Worm (Caenorhabditis elegans) whole organism, late embryonic: ENCODE data around the gene K12H4.2.

Source experiments
- C08G9.2 ChIP-seq: sonication (generic microtip); optimal IDR thresholded peaks from 2 replicates; lab custom pipeline; 2016; ENCODE audit warnings: mild to moderate bottlenecking, missing genetic modification characterization, moderate library complexity, missing compliant biosample characterization
- C38D4.7 ChIP-seq: fragments of 200-800 bp; sonication (Bioruptor generic); optimal IDR thresholded peaks from 2 replicates; lab custom pipeline; 2018; ENCODE audit warnings: mild to moderate bottlenecking, missing genetic modification characterization, moderate library complexity, missing compliant biosample characterization
- F13H6.1 ChIP-seq: sonication (generic microtip); optimal IDR thresholded peaks from 2 replicates; lab custom pipeline; 2016; ENCODE audit warnings: missing genetic modification characterization, missing compliant biosample characterization
- K02D7.2 ChIP-seq: sonication (generic microtip); optimal IDR thresholded peaks from 2 replicates; lab custom pipeline; 2017; ENCODE audit warnings: mild to moderate bottlenecking, missing genetic modification characterization, missing compliant biosample characterization
- Y22D7AL.16 ChIP-seq: sonication (generic microtip); optimal IDR thresholded peaks from 2 replicates; lab custom pipeline; 2016; ENCODE audit warnings: missing genetic modification characterization, missing compliant biosample characterization
- ahr-1 ChIP-seq: sonication (generic microtip); optimal IDR thresholded peaks from 2 replicates; lab custom pipeline; 2016; ENCODE audit warnings: missing genetic modification characterization, missing compliant biosample characterization
- ama-1 ChIP-seq: fragments of 150-350 bp; optimal IDR thresholded peaks from 2 replicates; lab custom pipeline; 2014
- ceh-14 ChIP-seq: sonication (generic microtip); optimal IDR thresholded peaks from 2 replicates; lab custom pipeline; 2016; ENCODE audit warnings: missing genotype, missing genetic modification characterization, missing compliant biosample characterization
- ceh-18 ChIP-seq: sonication (generic microtip); optimal IDR thresholded peaks from 2 replicates; lab custom pipeline; 2016; ENCODE audit warnings: missing genetic modification characterization, missing compliant biosample characterization
- ceh-2 ChIP-seq: sonication (generic microtip); optimal IDR thresholded peaks from 2 replicates; lab custom pipeline; 2016; ENCODE audit warnings: missing genotype, missing genetic modification characterization, missing compliant biosample characterization
- ceh-31 ChIP-seq: sonication (generic microtip); optimal IDR thresholded peaks from 2 replicates; lab custom pipeline; 2016; ENCODE audit warnings: missing genetic modification characterization, missing compliant biosample characterization
- ceh-45 ChIP-seq: fragments of 200-800 bp; sonication (Bioruptor generic); IDR thresholded peaks from 2 replicates; pipeline ENCODE4 v1.3.6; 2022; ENCODE audit warnings: missing genetic modification reagents, missing genetic modification characterization, missing compliant biosample characterization
- ceh-48 ChIP-seq: sonication (generic microtip); optimal IDR thresholded peaks from 2 replicates; lab custom pipeline; 2016; ENCODE audit warnings: missing genetic modification characterization, inconsistent platforms, missing compliant biosample characterization
- che-1 ChIP-seq: sonication (generic microtip); optimal IDR thresholded peaks from 2 replicates; lab custom pipeline; 2016; ENCODE audit warnings: mild to moderate bottlenecking, missing genetic modification characterization, missing compliant biosample characterization
- elt-2 ChIP-seq: sonication (generic microtip); optimal IDR thresholded peaks from 2 replicates; lab custom pipeline; 2016; ENCODE audit warnings: missing genetic modification reagents, missing genetic modification characterization, missing compliant biosample characterization
- ets-4 ChIP-seq: sonication (generic microtip); optimal IDR thresholded peaks from 2 replicates; lab custom pipeline; 2016; ENCODE audit warnings: missing genetic modification characterization, missing compliant biosample characterization
- eyg-1 ChIP-seq: sonication (generic microtip); optimal IDR thresholded peaks from 2 replicates; lab custom pipeline; 2016; ENCODE audit warnings: missing genotype, missing genetic modification characterization, missing compliant biosample characterization
- fkh-10 ChIP-seq: fragments of 150-350 bp; optimal IDR thresholded peaks from 2 replicates; lab custom pipeline; 2014; ENCODE audit warnings: missing biosample characterization, missing genetic modification reagents, missing genetic modification characterization
- fkh-6 ChIP-seq: sonication (generic microtip); optimal IDR thresholded peaks from 2 replicates; lab custom pipeline; 2016; ENCODE audit warnings: missing genetic modification characterization, missing compliant biosample characterization
- hlh-15 ChIP-seq: sonication (generic microtip); optimal IDR thresholded peaks from 2 replicates; lab custom pipeline; 2016; ENCODE audit warnings: missing genetic modification characterization, missing compliant biosample characterization
- hlh-6 ChIP-seq: sonication (generic microtip); optimal IDR thresholded peaks from 2 replicates; lab custom pipeline; 2016; ENCODE audit warnings: missing genotype, missing genetic modification characterization, missing compliant biosample characterization
- lim-6 ChIP-seq: sonication (generic microtip); optimal IDR thresholded peaks from 2 replicates; lab custom pipeline; 2016; ENCODE audit warnings: missing genetic modification characterization, missing compliant biosample characterization
- lin-11 ChIP-seq: fragments of 200-800 bp; sonication (Bioruptor generic); optimal IDR thresholded peaks from 2 replicates; lab custom pipeline; 2018; ENCODE audit warnings: mild to moderate bottlenecking, missing genetic modification characterization, missing compliant biosample characterization
- madf-2 ChIP-seq: sonication (generic microtip); optimal IDR thresholded peaks from 2 replicates; lab custom pipeline; 2017; ENCODE audit warnings: missing genetic modification characterization, missing compliant biosample characterization
- nfya-1 ChIP-seq: sonication (generic microtip); optimal IDR thresholded peaks from 2 replicates; lab custom pipeline; 2017; ENCODE audit warnings: missing genetic modification characterization, mild to moderate bottlenecking, missing compliant biosample characterization, antibody characterized with exemption, moderate library complexity
- nhr-11 ChIP-seq: fragments of 150-350 bp; optimal IDR thresholded peaks from 2 replicates; lab custom pipeline; 2014; ENCODE audit warnings: missing biosample characterization, missing genetic modification characterization
- nhr-232 ChIP-seq: sonication (generic microtip); optimal IDR thresholded peaks from 2 replicates; lab custom pipeline; 2016; ENCODE audit warnings: missing genetic modification characterization, missing compliant biosample characterization
- odd-2 ChIP-seq: sonication (generic microtip); optimal IDR thresholded peaks from 2 replicates; lab custom pipeline; 2017; ENCODE audit warnings: antibody characterized with exemption, mild to moderate bottlenecking, missing genetic modification characterization, missing compliant biosample characterization
- pax-1 ChIP-seq: fragments of 150-350 bp; optimal IDR thresholded peaks from 2 replicates; lab custom pipeline; 2014; ENCODE audit warnings: missing biosample characterization, missing genetic modification characterization
- pqm-1 ChIP-seq: sonication (generic microtip); optimal IDR thresholded peaks from 2 replicates; lab custom pipeline; 2016; ENCODE audit warnings: missing genetic modification characterization, missing compliant biosample characterization
- rnt-1 ChIP-seq: sonication (generic microtip); optimal IDR thresholded peaks from 2 replicates; lab custom pipeline; 2016; ENCODE audit warnings: missing genetic modification characterization, missing compliant biosample characterization
- sdc-2 ChIP-seq: sonication (generic microtip); optimal IDR thresholded peaks from 2 replicates; lab custom pipeline; 2016; ENCODE audit warnings: missing genotype, missing genetic modification characterization, missing compliant biosample characterization
- sox-2 ChIP-seq: fragments of 200-800 bp; sonication (Bioruptor generic); IDR thresholded peaks from 2 replicates; pipeline ENCODE4 v1.3.6; 2022; ENCODE audit warnings: missing genetic modification reagents, missing genetic modification characterization, missing compliant biosample characterization
- syd-9 ChIP-seq: sonication (generic microtip); optimal IDR thresholded peaks from 2 replicates; lab custom pipeline; 2016; ENCODE audit warnings: mild to moderate bottlenecking, missing genetic modification characterization, moderate library complexity, missing compliant biosample characterization
- zip-5 ChIP-seq: sonication (generic microtip); optimal IDR thresholded peaks from 2 replicates; lab custom pipeline; 2016; ENCODE audit warnings: missing genetic modification characterization, missing compliant biosample characterization

The K12H4.2 gene

DNA sequence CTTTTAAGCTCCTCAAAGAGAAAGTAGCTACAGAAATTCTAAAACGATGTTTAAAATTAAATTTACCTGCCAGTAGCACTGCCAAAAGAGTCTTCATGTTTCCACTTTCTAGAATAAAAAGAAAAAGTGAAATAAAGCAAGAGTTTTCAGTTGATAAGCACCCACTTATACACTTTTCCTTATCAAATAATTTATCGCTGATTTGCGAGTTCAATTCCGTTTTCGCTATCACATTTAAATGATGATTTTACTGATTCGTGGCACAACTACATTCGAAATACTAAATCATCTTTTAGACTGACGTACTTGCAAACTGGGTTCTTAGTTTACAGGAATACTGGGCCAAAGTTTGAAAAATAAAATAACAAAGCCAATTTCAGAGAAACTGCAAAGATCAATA, 3.4 kb downstream of the K12H4.2 start, which contains the start of gene K12H4.7:
K12H4.7 (minus strand) TSS at position 138 of the 400 bp plus-strand sequence.
- TF ChIP-seq pqm-1 (tag; lab: Kevin White, UChicago) (no peak), elt-2 (tag; lab: Kevin White, UChicago) (peak; percentile 33)
- TF ChIP-seq, all 69 proteins: peak for 1

DNA sequence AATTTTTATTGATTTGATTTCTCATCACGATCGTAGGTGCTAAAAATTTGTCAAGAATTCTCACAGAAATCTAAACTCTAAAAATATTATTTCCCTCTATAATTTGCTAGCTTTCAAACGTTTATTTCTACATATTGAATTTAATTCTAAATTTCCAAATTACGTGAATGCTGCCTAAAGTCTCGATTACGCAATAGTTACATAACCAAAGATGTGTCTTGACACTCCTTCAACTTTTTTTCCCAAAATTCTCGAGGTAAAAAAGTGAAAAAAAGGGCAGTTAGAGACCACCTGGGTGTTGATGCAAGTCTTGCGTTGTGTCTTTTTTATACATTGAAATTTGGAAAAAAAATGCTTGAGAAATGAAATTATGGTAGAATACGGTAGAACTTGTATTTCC, 4.3 kb downstream of the K12H4.2 start:
- TF ChIP-seq pax-1 (tag; lab: Kevin White, UChicago) = no peak
- TF ChIP-seq eyg-1 (tag; lab: Kevin White, UChicago) = no peak
- no peak for TF ChIP-seq madf-2 (tag; lab: Kevin White, UChicago)
- TF ChIP-seq ceh-18 (tag; lab: Kevin White, UChicago) = no peak
- no peak for TF ChIP-seq fkh-10
- TF ChIP-seq ama-1 (lab: Kevin White, UChicago) = no peak

DNA sequence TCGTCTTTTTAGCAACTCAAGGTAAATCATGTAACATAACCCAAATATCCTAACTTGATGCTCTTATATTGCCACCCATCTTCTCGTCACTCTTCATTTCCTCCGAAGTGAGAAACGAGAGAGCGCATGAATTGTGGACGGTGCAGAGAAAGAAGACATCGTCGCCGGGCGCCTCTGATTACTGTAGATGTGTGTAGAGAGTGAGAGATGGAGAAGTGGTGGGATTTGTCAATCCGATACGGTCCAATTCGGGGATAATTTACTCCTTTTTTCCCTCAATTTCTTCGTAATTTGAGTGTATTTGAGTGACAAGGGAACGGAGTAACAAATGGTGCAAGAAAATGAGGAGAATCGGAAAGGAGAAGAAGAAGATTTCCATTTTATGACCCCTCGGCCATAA, 13.6 kb downstream of the K12H4.2 start:
- TF ChIP-seq fkh-6 (tag; lab: Kevin White, UChicago) (no peak), ets-4 (tag; lab: Kevin White, UChicago) (no peak), nfya-1 (tag; lab: Kevin White, UChicago) (no peak), C38D4.7 (GFP tag; lab: Kevin White, UChicago) (no peak), nhr-232 (tag; lab: Kevin White, UChicago) (no peak), ceh-31 (tag; lab: Kevin White, UChicago) (no peak), nhr-11 (tag; lab: Kevin White, UChicago) (no peak), ama-1 (lab: Kevin White, UChicago) (no peak), ahr-1 (no peak), rnt-1 (tag; lab: Kevin White, UChicago) (no peak), K02D7.2 (tag; lab: Kevin White, UChicago) (no peak), F13H6.1 (tag; lab: Kevin White, UChicago) (no peak), ceh-14 (tag; lab: Kevin White, UChicago) (no peak), eyg-1 (tag; lab: Kevin White, UChicago) (no peak), syd-9 (tag; lab: Kevin White, UChicago) (no peak), lin-11 (tag; lab: Kevin White, UChicago) (no peak), che-1 (tag; lab: Kevin White, UChicago) (no peak), ceh-2 (tag; lab: Kevin White, UChicago) (no peak), Y22D7AL.16 (tag; lab: Kevin White, UChicago) (no peak), sox-2 (GFP tag; lab: Robert Waterston, UW) (no peak)
- TF ChIP-seq, all 69 proteins: peak for 0

DNA sequence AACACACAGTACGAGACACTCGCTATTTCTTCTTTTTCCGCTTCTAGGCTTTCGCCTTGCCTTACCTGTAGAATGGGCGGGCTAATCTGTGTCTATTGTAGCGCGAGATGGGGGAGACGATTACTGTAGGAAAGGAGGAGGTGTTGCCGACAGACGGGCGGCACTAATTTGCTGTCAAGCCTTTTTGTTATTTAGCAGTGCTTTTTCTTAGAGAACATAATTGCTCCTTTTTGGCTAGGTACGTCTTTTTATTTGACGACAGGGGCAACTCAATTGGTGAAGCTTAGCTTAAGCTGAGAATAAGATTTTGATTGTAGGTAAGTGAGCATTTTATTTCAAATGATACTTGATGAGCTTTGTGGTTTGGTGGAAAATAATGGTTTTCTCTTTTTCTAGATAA, 16.1 kb downstream of the K12H4.2 start:
- no peak for TF ChIP-seq lim-6 (tag; lab: Kevin White, UChicago)
- TF ChIP-seq zip-5 = no peak

DNA sequence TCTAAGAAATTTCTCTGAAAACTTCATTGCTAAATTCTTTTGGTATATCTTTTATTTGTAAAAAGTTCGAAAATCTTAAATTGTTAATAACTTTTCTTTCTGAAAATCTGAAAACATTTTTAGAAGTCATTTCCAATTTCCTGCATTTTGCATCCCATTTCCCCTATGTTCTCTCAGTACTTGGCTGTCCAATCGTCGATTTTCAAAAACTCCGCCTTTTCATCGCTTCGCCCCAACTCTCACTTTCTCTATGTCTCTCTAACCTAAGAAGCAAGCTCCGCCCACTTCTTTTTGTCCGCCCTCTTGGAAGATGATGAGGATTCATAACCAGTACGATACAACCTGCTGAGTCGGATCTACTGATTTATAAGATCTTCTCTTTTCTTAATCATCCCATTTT, 17.6 kb downstream of the K12H4.2 start:
- TF ChIP-seq sdc-2 (tag; lab: Kevin White, UChicago) = no peak
- peak; percentile 90 for TF ChIP-seq nfya-1 (tag; lab: Kevin White, UChicago)
- TF ChIP-seq C08G9.2 (tag; lab: Kevin White, UChicago) = no peak

DNA sequence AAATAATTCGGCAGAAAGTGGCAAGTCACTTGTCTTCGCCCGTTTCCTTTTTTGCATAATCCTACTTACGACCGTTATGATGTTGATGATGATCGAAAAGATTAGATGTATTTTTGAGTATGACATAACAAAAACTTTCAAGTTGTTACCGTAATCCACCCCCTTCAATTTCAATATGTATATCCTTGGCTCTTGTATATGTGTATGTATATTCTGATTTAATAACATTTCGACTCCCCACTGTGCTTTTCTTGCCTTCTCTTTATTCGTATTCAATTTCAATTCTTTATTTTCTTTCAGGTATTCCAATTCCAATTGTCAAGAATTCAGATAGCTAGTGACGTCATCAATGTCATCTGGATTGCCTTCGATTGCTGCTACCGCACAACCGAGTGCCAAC, 19.5 kb downstream of the K12H4.2 start, which contains the start of gene pros-1:
pros-1 (plus strand) TSS at position 301 of the 400 bp plus-strand sequence.
- no peak for TF ChIP-seq sdc-2 (tag; lab: Kevin White, UChicago)
- TF ChIP-seq lin-11 (tag; lab: Kevin White, UChicago) = no peak
- no peak for TF ChIP-seq odd-2
- no peak for TF ChIP-seq hlh-6 (tag; lab: Kevin White, UChicago)
- TF ChIP-seq hlh-15 (tag; lab: Kevin White, UChicago) = no peak
- no peak for TF ChIP-seq ceh-45 (GFP tag; lab: Robert Waterston, UW)
- no peak for TF ChIP-seq madf-2 (tag; lab: Kevin White, UChicago)
- no peak for TF ChIP-seq ceh-48 (tag; lab: Kevin White, UChicago)
- TF ChIP-seq sox-2 (GFP tag; lab: Robert Waterston, UW) = no peak
- no peak for TF ChIP-seq ceh-2 (tag; lab: Kevin White, UChicago)
- no peak for TF ChIP-seq ama-1 (lab: Kevin White, UChicago)
